Fruit fly (Drosophila melanogaster): ENCODE data around the gene CG46460.

DNA sequence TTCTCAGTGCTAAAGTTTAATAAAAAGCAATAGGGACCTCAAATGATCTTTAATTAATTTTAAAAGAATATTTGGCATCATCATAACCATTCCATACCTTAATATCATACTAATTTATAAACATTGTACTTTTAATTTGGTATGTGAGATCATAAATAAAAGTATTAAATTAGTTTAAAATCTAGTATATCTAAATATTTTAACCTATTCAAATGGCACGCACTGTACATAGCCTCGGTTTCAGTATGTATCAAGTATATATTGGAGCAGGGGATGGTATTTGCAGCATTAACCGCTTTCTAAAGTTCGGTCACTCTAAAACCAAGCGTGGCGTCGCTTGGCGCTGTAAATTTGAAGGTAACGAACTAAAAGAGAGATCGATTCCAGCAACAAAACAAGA, 15.3 kb upstream of the CG46460 start, which contains the start of gene pav:
- TF ChIP-seq fd85E (GFP tag; optimal IDR thresholded peaks at IDR 0.05) (no peak), esn (GFP tag; optimal IDR thresholded peaks at IDR 0.05) (peak; percentile 54), Ets21C (GFP tag; optimal IDR thresholded peaks at IDR 0.05) (no peak), CG11902 (GFP tag; optimal IDR thresholded peaks at IDR 0.05) (no peak)
